Fruit fly (Drosophila melanogaster) whole organism, adult: ENCODE measurements around the gene CG14042.

Experiments used
- CG11617 ChIP-seq: fragments of 200-800 bp; sonication (Bioruptor generic); optimal IDR thresholded peaks from 2 replicates; lab custom pipeline; 2017; ENCODE audit warnings: mild to moderate bottlenecking, missing biosample characterization, missing genetic modification reagents, missing genetic modification characterization
- CG12768 ChIP-seq: fragments of 200-800 bp; sonication (Bioruptor generic); optimal IDR thresholded peaks from 2 replicates; lab custom pipeline; 2017; ENCODE audit warnings: missing biosample characterization, missing genetic modification characterization, mild to moderate bottlenecking, moderate library complexity, missing genetic modification reagents
- CG14711 ChIP-seq: fragments of 200-800 bp; sonication (Bioruptor generic); optimal IDR thresholded peaks from 2 replicates; lab custom pipeline; 2018; ENCODE audit warnings: missing biosample characterization, mild to moderate bottlenecking, missing genetic modification characterization, moderate library complexity
- CG1620 ChIP-seq: fragments of 200-800 bp; sonication (Bioruptor generic); optimal IDR thresholded peaks from 2 replicates; lab custom pipeline; 2016; ENCODE audit warnings: missing biosample characterization, missing genetic modification characterization
- CG33017 ChIP-seq: fragments of 200-800 bp; sonication (Bioruptor generic); optimal IDR thresholded peaks from 2 replicates; lab custom pipeline; 2018; ENCODE audit warnings: missing biosample characterization, mild to moderate bottlenecking, missing genetic modification characterization, moderate library complexity
- CG5204 ChIP-seq: fragments of 200-800 bp; sonication (Bioruptor generic); optimal IDR thresholded peaks from 2 replicates; lab custom pipeline; 2016; ENCODE audit warnings: missing biosample characterization, missing genetic modification characterization
- CG7045 ChIP-seq: fragments of 200-800 bp; sonication (Bioruptor generic); optimal IDR thresholded peaks from 2 replicates; lab custom pipeline; 2017; ENCODE audit warnings: missing biosample characterization, mild to moderate bottlenecking, missing genetic modification characterization
- CG7101 ChIP-seq: fragments of 200-800 bp; sonication (Bioruptor generic); optimal IDR thresholded peaks from 2 replicates; lab custom pipeline; 2018; ENCODE audit warnings: missing biosample characterization, mild to moderate bottlenecking, missing genetic modification characterization, moderate library complexity
- Clk ChIP-seq: fragments of 200-800 bp; sonication (Bioruptor generic); optimal IDR thresholded peaks from 2 replicates; lab custom pipeline; 2017; ENCODE audit warnings: missing biosample characterization, missing genetic modification characterization
- Crg-1 ChIP-seq: fragments of 200-800 bp; sonication (Bioruptor generic); optimal IDR thresholded peaks from 2 replicates; lab custom pipeline; 2016; ENCODE audit warnings: missing biosample characterization, missing genetic modification characterization
- Hr96 ChIP-seq: fragments of 200-800 bp; sonication (Bioruptor generic); optimal IDR thresholded peaks from 2 replicates; lab custom pipeline; 2016; ENCODE audit warnings: missing biosample characterization, missing genetic modification characterization
- Mnt ChIP-seq: fragments of 200-800 bp; sonication (Bioruptor generic); optimal IDR thresholded peaks from 2 replicates; lab custom pipeline; 2016; ENCODE audit warnings: missing biosample characterization, mild to moderate bottlenecking, missing genetic modification characterization
- bab1 ChIP-seq: fragments of 200-800 bp; sonication (Bioruptor generic); optimal IDR thresholded peaks from 3 replicates; lab custom pipeline; 2019; ENCODE audit warnings: missing biosample characterization, mild to moderate bottlenecking, missing genetic modification characterization, moderate library complexity
- cic ChIP-seq: fragments of 200-800 bp; sonication (Bioruptor generic); optimal IDR thresholded peaks from 2 replicates; lab custom pipeline; 2017; ENCODE audit warnings: missing biosample characterization, mild to moderate bottlenecking, missing genetic modification characterization, moderate library complexity
- cnc ChIP-seq, 2 experiments: fragments of >200 bp; optimal IDR thresholded peaks; 2 replicates each; lab custom pipeline; 2017
- kay ChIP-seq: fragments of 200-800 bp; sonication (Bioruptor generic); peaks from one replicate; lab custom pipeline; 2016; ENCODE audit warnings: missing biosample characterization, missing genetic modification characterization, borderline replicate concordance
- ovo ChIP-seq: fragments of 200-800 bp; sonication (Bioruptor generic); optimal IDR thresholded peaks from 2 replicates; lab custom pipeline; 2016; ENCODE audit warnings: missing biosample characterization, missing genetic modification characterization
- pad ChIP-seq: fragments of 200-800 bp; sonication (Bioruptor generic); optimal IDR thresholded peaks from 3 replicates; lab custom pipeline; 2017; ENCODE audit warnings: missing biosample characterization, missing genetic modification characterization, mild to moderate bottlenecking, moderate library complexity, missing genetic modification reagents
- tj ChIP-seq: fragments of 200-800 bp; sonication (Bioruptor generic); optimal IDR thresholded peaks from 3 replicates; lab custom pipeline; 2017; ENCODE audit warnings: missing biosample characterization, mild to moderate bottlenecking, missing genetic modification characterization, moderate library complexity
- toe ChIP-seq: fragments of 200-800 bp; sonication (Bioruptor generic); optimal IDR thresholded peaks from 2 replicates; lab custom pipeline; 2016; ENCODE audit warnings: missing biosample characterization, missing genetic modification characterization

The CG14042 gene

dm6 chr2L:5001582-5001929, 36.0 kb upstream of the CG14042 start:
- TF ChIP-seq kay (GFP tag; lab: Kevin White, UChicago) (peak; percentile 41), CG12768 (GFP tag; lab: Kevin White, UChicago) (no peak), bab1 (GFP tag; lab: Kevin White, UChicago) (no peak)

- TF ChIP-seq CG14711 (no peak), CG33017 (tag; lab: Kevin White, UChicago) (no peak), Hr96 (GFP tag; lab: Kevin White, UChicago) (no peak), cnc (optimal IDR thresholded peaks at IDR 0.05; lab: Kevin White, UChicago) (no peak), toe (GFP tag; lab: Kevin White, UChicago) (no peak)
Measured at dm6 chr2L:5002031-5002430, 35.5 kb upstream of the CG14042 start.

dm6 chr2L:5002711-5003402, 34.7 kb upstream of the CG14042 start:
- TF ChIP-seq tj (peak; percentile 64), Crg-1 (GFP tag; lab: Kevin White, UChicago) (peak; percentile 29), CG5204 (GFP tag; lab: Kevin White, UChicago) (peak; percentile 7), CG14711 (peak; percentile 52), CG33017 (tag; lab: Kevin White, UChicago) (peak; percentile 85), pad (GFP tag; lab: Kevin White, UChicago) (peak; percentile 39), ovo (GFP tag; lab: Kevin White, UChicago) (no peak), CG11617 (GFP tag; lab: Kevin White, UChicago) (peak; percentile 54), Hr96 (GFP tag; lab: Kevin White, UChicago) (peak; percentile 36), Mnt (GFP tag; lab: Kevin White, UChicago) (peak; percentile 32), CG7101 (tag; lab: Kevin White, UChicago) (peak; percentile 76), toe (GFP tag; lab: Kevin White, UChicago) (peak; percentile 25), CG7045 (GFP tag; lab: Kevin White, UChicago) (peak; percentile 74), CG1620 (GFP tag; lab: Kevin White, UChicago) (no peak), kay (GFP tag; lab: Kevin White, UChicago) (peak; percentile 97), bab1 (GFP tag; lab: Kevin White, UChicago) (peak; percentile 10), cnc (optimal IDR thresholded peaks at IDR 0.05; lab: Kevin White, UChicago) (no peak), Clk (peak; percentile 13), CG12768 (GFP tag; lab: Kevin White, UChicago) (peak; percentile 82), cic (GFP tag; lab: Kevin White, UChicago) (peak; percentile 70)

dm6 chr2L:5003670-5004453, 33.6 kb upstream of the CG14042 start:
- TF ChIP-seq CG11617 (GFP tag; lab: Kevin White, UChicago) (no peak), toe (GFP tag; lab: Kevin White, UChicago) (no peak), pad (GFP tag; lab: Kevin White, UChicago) (no peak), CG33017 (tag; lab: Kevin White, UChicago) (no peak), bab1 (GFP tag; lab: Kevin White, UChicago) (no peak), CG7101 (tag; lab: Kevin White, UChicago) (no peak), CG1620 (GFP tag; lab: Kevin White, UChicago) (no peak), CG7045 (GFP tag; lab: Kevin White, UChicago) (no peak), Hr96 (GFP tag; lab: Kevin White, UChicago) (no peak), tj (no peak), kay (GFP tag; lab: Kevin White, UChicago) (no peak)

- peak; percentile 89 for TF ChIP-seq bab1 (GFP tag; lab: Kevin White, UChicago)
- TF ChIP-seq CG5204 (GFP tag; lab: Kevin White, UChicago) = peak; percentile 96
- peak; percentile 97 for TF ChIP-seq CG12768 (GFP tag; lab: Kevin White, UChicago)
- peak; percentile 78 for TF ChIP-seq CG1620 (GFP tag; lab: Kevin White, UChicago)
- TF ChIP-seq pad (GFP tag; lab: Kevin White, UChicago) = peak; percentile 80
- TF ChIP-seq kay (GFP tag; lab: Kevin White, UChicago) = no peak
- TF ChIP-seq cnc (optimal IDR thresholded peaks at IDR 0.05; lab: Kevin White, UChicago) = no peak
- peak; percentile 48 for TF ChIP-seq tj
- peak; percentile 69 for TF ChIP-seq cic (GFP tag; lab: Kevin White, UChicago)
- TF ChIP-seq CG7101 (tag; lab: Kevin White, UChicago) = peak; percentile 96
- peak; percentile 93 for TF ChIP-seq Hr96 (GFP tag; lab: Kevin White, UChicago)
- TF ChIP-seq ovo (GFP tag; lab: Kevin White, UChicago) = peak; percentile 31
- TF ChIP-seq CG14711 = peak; percentile 90
- TF ChIP-seq Mnt (GFP tag; lab: Kevin White, UChicago) = peak; percentile 76
- peak; percentile 93 for TF ChIP-seq toe (GFP tag; lab: Kevin White, UChicago)
- TF ChIP-seq Clk = peak; percentile 95
- TF ChIP-seq CG7045 (GFP tag; lab: Kevin White, UChicago) = peak; percentile 97
- TF ChIP-seq CG11617 (GFP tag; lab: Kevin White, UChicago) = peak; percentile 88
- TF ChIP-seq Crg-1 (GFP tag; lab: Kevin White, UChicago) = peak; percentile 89
- peak; percentile 96 for TF ChIP-seq CG33017 (tag; lab: Kevin White, UChicago)
Measured at dm6 chr2L:5004677-5005463, 32.6 kb upstream of the CG14042 start.
